Fruit fly (Drosophila melanogaster): ENCODE measurements around the gene IFT54.
A peak's percentile ranks its signal among the peaks of the same experiment; 100 is the strongest.

Gene IFT54

DNA sequence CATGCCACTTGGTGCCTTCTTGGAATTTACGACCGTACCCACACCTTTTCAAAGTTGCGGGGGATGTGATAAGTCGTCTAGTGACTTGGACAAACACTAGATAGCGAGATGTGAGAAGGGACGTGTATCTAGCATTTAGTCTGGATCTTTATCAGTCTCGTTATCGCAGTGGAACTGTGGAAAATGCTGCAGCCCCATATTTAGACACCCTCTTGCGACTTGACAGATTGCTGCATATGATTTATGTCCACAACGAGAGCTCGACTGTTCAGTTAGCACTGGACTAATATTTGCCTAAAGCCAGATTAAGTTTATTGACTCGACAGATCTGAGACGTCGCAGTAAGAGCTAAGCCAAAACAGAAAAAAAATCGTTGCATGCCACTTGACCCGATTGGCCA, 2.3 kb upstream of the IFT54 start:
- TF ChIP-seq CTCF (optimal IDR thresholded peaks at IDR 0.05) (no peak), CG8478 (optimal IDR thresholded peaks at IDR 0.05) (no peak)

DNA sequence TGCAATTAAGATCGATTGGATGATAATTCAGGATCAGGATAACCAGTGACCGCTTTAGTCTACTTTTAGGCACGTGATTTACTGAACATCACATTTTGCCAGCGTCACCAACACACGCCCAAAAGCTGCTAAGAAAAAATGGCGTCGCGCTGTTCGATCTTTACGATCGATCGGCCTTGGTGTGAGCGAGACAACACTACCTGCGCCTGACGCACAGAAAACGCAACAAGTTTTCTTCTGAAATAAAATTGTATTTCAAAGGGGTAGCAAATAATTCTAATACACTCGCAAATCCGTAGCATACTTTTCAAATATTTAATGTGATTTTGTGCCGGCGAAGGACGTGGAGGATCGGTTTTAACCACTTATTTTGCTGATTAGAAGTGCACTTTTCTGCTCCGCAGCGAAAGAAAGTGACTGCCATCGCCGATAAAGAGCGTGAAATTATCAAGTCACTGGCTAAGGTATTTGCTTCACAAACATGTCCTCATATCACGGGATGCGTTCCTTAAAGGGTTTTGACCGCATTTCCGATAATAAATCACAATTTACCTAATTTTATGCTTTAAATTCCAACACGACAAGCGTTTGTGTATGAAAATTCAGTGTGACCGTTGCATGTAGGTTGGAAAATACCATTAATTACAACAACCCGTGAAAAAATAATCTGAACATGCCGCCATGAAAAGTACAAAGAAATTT, 5.9 kb downstream of the IFT54 start:
- TF ChIP-seq CG8478 (optimal IDR thresholded peaks at IDR 0.05) (no peak), CTCF (optimal IDR thresholded peaks at IDR 0.05) (peak in 1 of 2 experiments; percentile 26)

DNA sequence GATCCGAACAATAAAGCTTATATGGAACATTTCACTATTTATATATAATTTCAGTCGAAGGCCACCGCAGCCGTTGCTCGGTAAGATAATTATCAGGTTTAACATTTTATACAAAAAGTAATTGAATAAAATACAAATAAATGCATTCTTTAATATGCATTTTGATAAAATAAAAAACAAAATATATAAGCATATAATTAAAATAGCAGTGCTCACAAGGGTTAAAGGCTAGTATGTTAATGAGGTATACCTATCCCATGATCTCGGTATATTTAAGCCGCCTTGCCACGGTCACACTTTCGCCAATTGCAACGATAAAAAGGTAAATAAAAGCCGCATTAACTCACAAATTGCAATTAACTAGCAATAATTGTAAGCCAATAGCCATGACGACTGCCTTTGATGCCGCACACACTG, 6.6 kb downstream of the IFT54 start, which contains the start of gene Polr2I:
Gene Polr2I, plus strand, starts transcription at position 289 of the 417 bp plus-strand sequence.
- TF ChIP-seq CTCF (optimal IDR thresholded peaks at IDR 0.05) (no peak), CG8478 (optimal IDR thresholded peaks at IDR 0.05) (no peak)

DNA sequence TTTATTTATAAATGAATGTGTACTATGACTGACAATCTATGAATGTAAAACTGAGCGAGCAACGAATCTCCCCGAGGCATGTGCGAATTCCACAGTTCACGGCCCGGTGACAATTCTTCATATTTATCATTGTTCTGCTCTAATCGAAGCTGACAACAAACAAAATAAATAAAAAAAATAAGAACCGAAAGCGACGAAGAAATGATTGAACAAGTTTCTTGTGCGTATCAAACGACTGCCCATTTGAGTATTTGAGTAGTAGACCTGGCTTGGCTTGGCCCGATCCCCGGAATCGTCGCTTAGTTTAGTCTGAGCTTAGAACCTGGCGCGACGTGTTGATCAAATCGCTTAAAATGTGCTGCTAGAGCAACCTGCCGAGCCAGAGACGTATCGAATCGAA, 7.8 kb downstream of the IFT54 start, which contains the start of gene CG31321:
Gene CG31321, plus strand, starts transcription at position 301 of the 400 bp plus-strand sequence.
- TF ChIP-seq CG8478 (optimal IDR thresholded peaks at IDR 0.05) (no peak), CTCF (optimal IDR thresholded peaks at IDR 0.05) (no peak)

DNA sequence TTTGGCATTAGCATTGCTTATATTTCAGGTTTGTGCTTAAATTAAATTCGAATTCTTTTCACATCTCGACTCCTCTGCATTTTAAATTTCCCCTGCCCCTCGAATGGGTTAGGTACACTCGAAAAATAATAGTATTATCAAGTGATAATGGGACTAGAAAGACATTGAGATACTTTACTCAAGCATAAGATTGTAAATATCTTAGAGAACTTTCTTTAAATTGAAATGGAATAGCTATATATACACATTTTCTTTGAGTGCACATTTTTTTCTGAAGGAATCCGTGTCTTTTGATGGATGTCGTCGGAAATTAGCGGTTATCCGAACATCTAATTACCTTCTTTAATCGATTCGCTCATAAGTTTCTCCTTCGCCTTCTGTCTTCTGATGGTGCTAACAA, 8.8 kb downstream of the IFT54 start:
- TF ChIP-seq CTCF (optimal IDR thresholded peaks at IDR 0.05) (no peak), CG8478 (optimal IDR thresholded peaks at IDR 0.05) (no peak)

DNA sequence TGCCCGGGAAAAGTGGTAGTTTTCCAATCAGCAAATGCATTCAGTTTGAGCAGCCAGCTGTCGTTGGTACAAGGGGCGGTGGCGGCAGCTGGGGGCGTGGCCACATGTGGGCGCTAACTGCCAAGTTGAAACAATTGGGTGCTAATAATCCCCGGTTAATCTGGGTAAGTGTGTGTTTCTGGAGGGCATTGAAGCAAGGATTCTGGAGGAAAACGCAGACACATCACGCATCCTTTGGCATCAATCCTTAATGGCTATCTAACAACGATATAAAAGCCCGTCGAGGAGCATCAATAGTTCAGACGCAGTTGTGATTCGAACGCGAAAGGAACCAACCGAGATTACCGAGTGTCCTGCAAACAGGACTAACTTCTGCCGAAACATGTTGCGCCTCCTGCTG, 12.3 kb downstream of the IFT54 start, which contains the start of gene Crz:
Gene Crz, plus strand, starts transcription at position 301 of the 400 bp plus-strand sequence.
- TF ChIP-seq CG8478 (optimal IDR thresholded peaks at IDR 0.05): no peak
- no peak for TF ChIP-seq CTCF (optimal IDR thresholded peaks at IDR 0.05)

DNA sequence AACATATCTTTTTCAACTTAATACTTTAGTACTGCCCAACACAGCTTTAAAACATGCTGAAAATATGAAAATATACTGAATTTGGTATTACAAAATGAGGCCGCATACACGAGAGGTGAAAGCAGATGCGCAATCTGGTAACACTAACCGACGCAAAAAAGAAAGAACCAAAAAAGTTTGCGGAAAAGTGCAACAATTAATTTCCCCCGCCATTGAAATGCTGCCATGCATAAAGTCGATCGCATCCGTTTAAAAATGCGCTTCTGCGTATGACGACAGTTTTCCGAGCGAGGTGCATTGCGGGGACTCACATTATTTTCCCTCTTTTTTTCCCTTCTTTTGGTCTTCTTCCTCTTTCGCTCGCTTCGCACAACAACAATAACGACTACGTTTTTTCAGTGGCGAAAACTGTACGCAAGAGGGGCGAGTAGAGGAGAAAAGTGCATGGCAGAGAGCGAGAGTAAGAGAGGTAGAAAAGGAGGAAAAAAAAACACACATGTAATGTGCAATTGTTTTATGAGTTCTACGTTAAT, 13.8 kb downstream of the IFT54 start, which contains the start of gene Set8:
Gene Set8, plus strand, starts transcription at position 127 of the 533 bp plus-strand sequence.
- TF ChIP-seq CG8478 (optimal IDR thresholded peaks at IDR 0.05): no peak
- TF ChIP-seq CTCF (optimal IDR thresholded peaks at IDR 0.05): no peak

DNA sequence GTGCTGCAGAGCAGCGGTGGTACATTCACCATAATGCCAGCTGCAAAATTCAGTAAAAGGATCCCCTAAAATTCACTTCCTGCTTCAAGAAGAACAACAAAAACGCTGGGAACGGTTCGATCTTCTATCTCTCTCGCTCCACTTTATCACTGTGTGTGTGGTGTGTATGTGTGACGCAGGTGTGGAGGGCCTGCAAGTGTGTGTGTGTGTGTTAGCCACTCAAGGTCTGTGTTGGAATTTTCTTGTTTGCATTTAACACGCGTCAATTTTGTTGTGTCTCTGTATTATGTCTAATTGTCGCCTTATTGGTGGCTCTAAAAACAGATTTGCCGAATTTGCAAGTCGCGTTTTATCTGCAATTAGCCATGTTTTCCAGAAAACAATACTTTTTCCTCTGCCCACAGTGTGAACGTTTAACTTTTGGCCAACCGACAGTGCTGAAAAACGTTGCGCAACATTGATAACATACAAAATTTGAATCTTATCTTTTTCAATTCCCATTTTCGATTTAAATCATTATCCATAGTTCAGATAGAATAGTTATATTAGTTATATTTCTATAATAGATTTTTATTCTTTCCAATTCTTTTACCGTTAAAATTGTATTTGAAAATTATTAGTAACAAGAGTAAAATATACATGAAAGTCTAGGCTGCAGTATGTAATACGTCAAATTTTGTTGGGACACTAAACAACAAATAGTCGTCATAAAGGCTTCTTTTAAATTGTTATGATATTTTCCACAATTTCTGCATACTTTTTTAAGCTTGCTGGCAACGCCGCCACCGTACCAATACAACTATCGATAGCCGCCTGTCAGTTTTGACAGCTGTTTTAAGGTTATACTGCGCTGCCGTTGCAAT, 24.3 kb downstream of the IFT54 start, which contains the start of the genes Afti and ATPsynE:
Gene Afti, minus strand, starts transcription at position 440 of the 863 bp plus-strand sequence.
Gene ATPsynE, plus strand, starts transcription at position 698 of the 863 bp plus-strand sequence.
- TF ChIP-seq CTCF (optimal IDR thresholded peaks at IDR 0.05): peak in 1 of 2 experiments; percentile 20
- TF ChIP-seq CG8478 (optimal IDR thresholded peaks at IDR 0.05): no peak

DNA sequence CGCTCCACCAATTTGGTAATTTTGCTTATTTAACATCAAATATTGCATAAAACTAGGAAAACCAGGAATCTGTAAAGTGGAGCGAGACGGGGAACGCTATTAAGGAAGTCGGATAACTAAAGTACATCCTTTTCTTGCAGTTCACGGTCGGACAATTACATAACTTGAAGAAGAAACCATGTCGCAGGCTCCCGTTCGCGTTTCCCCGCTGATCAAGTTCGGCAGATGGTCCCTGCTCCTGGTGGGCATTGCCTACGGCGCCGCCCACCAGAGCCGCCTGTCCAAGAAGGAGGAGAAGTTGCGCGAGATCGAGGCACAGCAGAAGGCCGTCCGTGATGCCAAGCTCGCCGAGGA, 24.9 kb downstream of the IFT54 start:
- TF ChIP-seq CTCF (optimal IDR thresholded peaks at IDR 0.05) (no peak), CG8478 (optimal IDR thresholded peaks at IDR 0.05) (no peak)

DNA sequence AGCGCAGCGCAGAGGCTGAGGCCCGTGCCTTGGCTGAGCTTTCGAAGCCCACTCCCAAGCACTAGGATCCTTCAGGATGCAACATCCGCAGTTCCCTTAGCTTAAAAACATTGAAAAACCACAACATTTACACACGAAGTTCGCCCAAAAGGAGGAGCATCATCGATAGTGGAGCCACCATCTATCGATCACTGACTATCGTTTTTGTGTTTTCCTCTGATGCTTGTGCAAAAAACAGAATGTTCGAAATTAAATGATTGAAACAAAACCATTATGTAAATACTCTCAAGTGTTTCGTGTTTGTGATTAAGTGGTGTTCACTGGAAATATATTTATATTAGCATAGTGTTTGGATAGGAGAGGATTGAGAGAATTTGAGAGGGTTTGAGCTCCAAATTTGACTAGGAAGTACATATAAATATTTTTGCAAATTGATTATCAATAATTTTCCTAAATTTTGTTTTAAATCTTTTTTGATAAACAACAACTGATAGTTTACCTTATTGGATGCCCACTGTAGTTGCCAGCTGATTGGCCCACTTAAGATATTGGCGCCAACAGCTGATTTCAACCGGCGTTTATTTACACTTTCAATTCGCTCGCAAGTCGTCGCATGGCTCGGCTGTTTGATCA, 25.4 kb downstream of the IFT54 start, which contains the start of gene spn-B:
Gene spn-B, plus strand, starts transcription at position 580 of the 633 bp plus-strand sequence.
- TF ChIP-seq CTCF (optimal IDR thresholded peaks at IDR 0.05) (no peak), CG8478 (optimal IDR thresholded peaks at IDR 0.05) (no peak)

DNA sequence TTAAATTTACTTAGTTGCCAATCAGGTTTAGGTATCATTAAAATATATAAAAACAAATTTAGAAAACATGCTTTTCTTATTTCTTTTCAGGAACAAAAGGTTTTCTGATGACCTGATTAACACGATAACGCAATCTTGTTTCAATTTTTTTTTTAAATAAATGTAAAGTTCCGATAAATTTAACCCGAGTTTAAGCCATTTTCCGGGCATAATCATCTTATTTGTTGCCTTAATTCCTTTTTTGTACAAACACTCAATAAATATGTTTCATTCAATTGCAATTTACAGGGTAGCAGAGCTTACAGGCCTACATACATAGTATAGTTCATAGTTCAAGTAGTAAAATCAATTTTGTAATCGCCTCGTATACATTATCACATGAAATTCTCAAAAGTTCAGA, 27.3 kb downstream of the IFT54 start:
- TF ChIP-seq CTCF (optimal IDR thresholded peaks at IDR 0.05) (no peak), CG8478 (optimal IDR thresholded peaks at IDR 0.05) (no peak)

DNA sequence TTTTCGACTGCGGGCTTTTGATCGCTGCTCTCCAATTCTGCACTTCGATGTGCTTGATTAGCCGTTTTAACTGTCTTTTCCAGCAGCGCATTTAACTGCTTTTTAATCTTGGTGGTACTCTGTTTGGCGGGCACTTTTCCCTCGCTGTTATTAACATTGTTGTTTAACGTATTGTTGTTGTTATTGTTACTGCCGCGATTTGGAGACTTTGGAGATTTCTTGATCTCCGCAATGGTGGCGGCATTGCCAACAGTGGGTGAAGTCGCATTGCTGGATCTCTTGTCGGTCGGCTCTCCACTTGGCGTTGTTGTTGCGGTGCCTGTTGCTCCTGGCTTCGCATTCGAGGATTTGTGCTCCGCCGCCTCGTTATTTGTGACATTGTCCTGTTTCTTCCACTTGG, 28.4 kb downstream of the IFT54 start:
- TF ChIP-seq CG8478 (optimal IDR thresholded peaks at IDR 0.05) (no peak), CTCF (optimal IDR thresholded peaks at IDR 0.05) (no peak)

DNA sequence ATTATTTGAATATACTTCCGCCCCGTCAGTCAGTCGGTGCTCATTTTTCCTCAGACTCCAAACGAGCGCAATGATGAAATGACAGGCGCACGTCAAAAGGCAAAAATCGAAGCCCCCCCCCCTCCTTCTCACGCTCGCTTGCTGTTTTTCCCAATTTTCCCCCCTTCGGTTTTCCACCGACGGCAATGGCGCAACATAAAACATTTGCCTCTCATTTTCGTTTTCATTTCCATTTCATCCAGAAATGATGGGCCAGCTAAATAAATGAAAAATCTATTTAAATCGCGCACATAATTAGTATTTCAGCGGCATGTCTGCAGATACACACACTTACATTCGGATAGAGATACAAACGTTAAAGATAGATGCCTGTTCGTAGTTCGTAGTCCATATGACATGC, 29.2 kb downstream of the IFT54 start:
- TF ChIP-seq CTCF (optimal IDR thresholded peaks at IDR 0.05): no peak
- TF ChIP-seq CG8478 (optimal IDR thresholded peaks at IDR 0.05): no peak

DNA sequence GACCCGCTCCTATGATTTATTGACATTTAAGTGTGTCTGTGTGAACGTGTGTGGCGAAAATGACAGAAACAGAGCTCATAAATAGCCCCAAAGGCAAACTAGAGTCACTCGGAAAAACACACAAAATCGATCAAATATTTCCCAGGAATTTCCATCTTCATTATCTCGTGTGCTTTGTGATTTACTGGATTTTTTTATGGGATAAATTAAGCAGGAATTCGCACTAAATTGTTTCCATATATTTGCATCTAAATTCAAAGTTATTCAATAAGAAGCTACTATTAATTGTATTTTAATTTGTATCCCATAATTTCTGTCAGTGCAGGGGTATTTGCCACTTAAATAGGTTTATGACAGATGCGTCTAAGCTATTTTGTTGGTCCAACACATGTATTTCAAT, 30.5 kb downstream of the IFT54 start:
- TF ChIP-seq CTCF (optimal IDR thresholded peaks at IDR 0.05) (no peak), CG8478 (optimal IDR thresholded peaks at IDR 0.05) (no peak)

DNA sequence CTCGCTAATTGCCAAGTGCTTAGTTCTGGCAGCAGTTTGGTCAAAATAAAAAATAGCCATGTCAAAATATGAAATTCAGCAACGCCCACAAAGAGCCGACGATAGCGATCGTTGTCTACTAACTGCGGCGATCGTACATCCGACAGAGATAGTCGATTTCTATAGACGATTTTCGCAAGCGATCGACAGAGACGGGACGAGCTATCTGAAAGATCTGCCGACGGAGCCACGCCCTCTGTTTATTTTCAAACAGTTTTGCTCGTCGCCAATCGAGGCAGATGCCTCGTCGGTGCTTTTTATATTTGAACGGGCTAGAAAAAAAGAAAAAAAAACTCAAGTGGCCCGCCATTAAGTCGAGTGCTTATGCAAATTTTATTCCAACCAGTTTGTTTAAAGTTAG, 33.3 kb downstream of the IFT54 start:
- no peak for TF ChIP-seq CTCF (optimal IDR thresholded peaks at IDR 0.05)
- no peak for TF ChIP-seq CG8478 (optimal IDR thresholded peaks at IDR 0.05)

All from S2 (cell line).